Fruit fly (Drosophila melanogaster) whole organism, embryonic: ENCODE data around the gene CG9263.

ENCODE experiments used
- CG10274 ChIP-seq: fragments of 200-800 bp; sonication (Bioruptor generic); optimal IDR thresholded peaks from 3 replicates; lab custom pipeline; 2017; ENCODE audit warnings: missing biosample characterization, mild to moderate bottlenecking, missing genetic modification characterization
- CG10366 ChIP-seq: fragments of 200-800 bp; sonication (Bioruptor generic); IDR thresholded peaks from 2 replicates; pipeline ENCODE4 v1.3.6; 2022; ENCODE audit warnings: missing biosample characterization, missing genetic modification characterization
- CG10431 ChIP-seq: fragments of 200-800 bp; sonication (Bioruptor generic); optimal IDR thresholded peaks from 3 replicates; lab custom pipeline; 2018; ENCODE audit warnings: missing biosample characterization, mild to moderate bottlenecking, missing genetic modification characterization
- CG11085 ChIP-seq: fragments of 200-800 bp; sonication (Bioruptor generic); IDR thresholded peaks from 2 replicates; pipeline ENCODE4 v1.3.6; 2022; ENCODE audit warnings: missing biosample characterization, missing genetic modification characterization
- CG11093 ChIP-seq: fragments of 200-800 bp; sonication (Bioruptor generic); IDR thresholded peaks from 3 replicates; pipeline ENCODE4 v1.3.6; 2022; ENCODE audit warnings: missing biosample characterization, missing genetic modification characterization
- CG13424 ChIP-seq: fragments of 200-800 bp; sonication (Bioruptor generic); optimal IDR thresholded peaks from 2 replicates; lab custom pipeline; 2019; ENCODE audit warnings: missing biosample characterization, mild to moderate bottlenecking, missing genetic modification characterization, moderate library complexity
- CG14860 ChIP-seq: fragments of 200-800 bp; sonication (Bioruptor generic); IDR thresholded peaks from 3 replicates; pipeline ENCODE4 v1.3.6; 2022; ENCODE audit warnings: missing biosample characterization, missing genetic modification characterization; ENCODE audit not compliant: partially characterized antibody
- CG15601 ChIP-seq: fragments of 200-800 bp; sonication (Bioruptor generic); optimal IDR thresholded peaks from 3 replicates; lab custom pipeline; 2019; ENCODE audit warnings: missing biosample characterization, mild to moderate bottlenecking, missing genetic modification characterization, moderate library complexity
- CG16813 ChIP-seq: fragments of 200-800 bp; sonication (Bioruptor generic); IDR thresholded peaks from 3 replicates; pipeline ENCODE4 v1.3.6; 2022; ENCODE audit warnings: missing biosample characterization, missing genetic modification characterization; ENCODE audit not compliant: partially characterized antibody
- CG16815 ChIP-seq: fragments of 200-800 bp; sonication (Bioruptor generic); optimal IDR thresholded peaks from 3 replicates; lab custom pipeline; 2017; ENCODE audit warnings: missing biosample characterization, mild to moderate bottlenecking, missing genetic modification characterization
- CG17385 ChIP-seq: fragments of 200-800 bp; sonication (Bioruptor generic); optimal IDR thresholded peaks from 3 replicates; lab custom pipeline; 2018; ENCODE audit warnings: missing biosample characterization, mild to moderate bottlenecking, missing genetic modification characterization
- CG17829 ChIP-seq: fragments of 200-800 bp; optimal IDR thresholded peaks from 2 replicates; lab custom pipeline; 2019; ENCODE audit warnings: missing biosample characterization, mild to moderate bottlenecking, missing genetic modification characterization, moderate library complexity
- CG18262 ChIP-seq: fragments of 200-800 bp; optimal IDR thresholded peaks from 3 replicates; lab custom pipeline; 2019; ENCODE audit warnings: missing biosample characterization, mild to moderate bottlenecking, missing genetic modification characterization, moderate library complexity
- CG18476 ChIP-seq: fragments of 200-800 bp; sonication (Bioruptor generic); optimal IDR thresholded peaks from 2 replicates; lab custom pipeline; 2016; ENCODE audit warnings: missing biosample characterization, mild to moderate bottlenecking, missing genetic modification characterization
- CG18599 ChIP-seq: fragments of 200-800 bp; sonication (Bioruptor generic); optimal IDR thresholded peaks from 3 replicates; lab custom pipeline; 2017; ENCODE audit warnings: missing biosample characterization, missing genetic modification characterization, mild to moderate bottlenecking, moderate library complexity, missing genetic modification reagents
- CG31224 ChIP-seq: fragments of 200-800 bp; sonication (Bioruptor generic); IDR thresholded peaks from 2 replicates; pipeline ENCODE4 v1.3.6; 2022; ENCODE audit warnings: missing biosample characterization, missing genetic modification characterization
- CG31388 ChIP-seq: fragments of 200-800 bp; sonication (Bioruptor generic); optimal IDR thresholded peaks from 2 replicates; lab custom pipeline; 2016; ENCODE audit warnings: missing biosample characterization, missing genetic modification characterization
- CG3407 ChIP-seq: fragments of 200-800 bp; sonication (Bioruptor generic); optimal IDR thresholded peaks from 2 replicates; lab custom pipeline; 2018; ENCODE audit warnings: missing biosample characterization, mild to moderate bottlenecking, missing genetic modification characterization
- CG4854 ChIP-seq: fragments of 200-800 bp; sonication (Bioruptor generic); optimal IDR thresholded peaks from 2 replicates; lab custom pipeline; 2016; ENCODE audit warnings: missing biosample characterization, missing genetic modification characterization, inconsistent platforms
- CG6272 ChIP-seq: fragments of 200-800 bp; sonication (Bioruptor generic); IDR thresholded peaks from 2 replicates; pipeline ENCODE4 v1.3.6; 2022; ENCODE audit warnings: missing biosample characterization, missing genetic modification characterization
- CG6683 ChIP-seq: fragments of 200-800 bp; sonication (Bioruptor generic); optimal IDR thresholded peaks from 2 replicates; lab custom pipeline; 2017; ENCODE audit warnings: missing biosample characterization, mild to moderate bottlenecking, missing genetic modification characterization, missing genetic modification reagents
- CG7357 ChIP-seq: fragments of 200-800 bp; sonication (Bioruptor generic); IDR thresholded peaks from 3 replicates; pipeline ENCODE4 v1.3.6; 2022; ENCODE audit warnings: missing biosample characterization, missing genetic modification characterization
- CG7786 ChIP-seq: fragments of 200-800 bp; sonication (Bioruptor generic); optimal IDR thresholded peaks from 2 replicates; lab custom pipeline; 2016; ENCODE audit warnings: missing biosample characterization, missing genetic modification characterization
- CG8290 ChIP-seq, 3 experiments: fragments of 200-800 bp; sonication (Bioruptor generic); optimal IDR thresholded peaks; 2 replicates each; lab custom pipeline; 2016 to 2019; ENCODE audit warnings: missing biosample characterization in 3 of 3, missing genetic modification characterization in 3 of 3, mild to moderate bottlenecking in 2 of 3, moderate library complexity in 1 of 3
- CG8924 ChIP-seq: fragments of 200-800 bp; optimal IDR thresholded peaks from 3 replicates; lab custom pipeline; 2019; ENCODE audit warnings: missing biosample characterization, mild to moderate bottlenecking, missing genetic modification characterization, moderate library complexity
- Dad ChIP-seq: fragments of 200-800 bp; sonication (Bioruptor generic); optimal IDR thresholded peaks from 3 replicates; lab custom pipeline; 2016; ENCODE audit warnings: missing biosample characterization, missing genetic modification characterization
- Dip3 ChIP-seq: fragments of 200-800 bp; sonication (Bioruptor generic); optimal IDR thresholded peaks from 3 replicates; lab custom pipeline; 2016; ENCODE audit warnings: missing biosample characterization, missing genetic modification characterization
- Doc3 ChIP-seq: fragments of 200-800 bp; sonication (Bioruptor generic); IDR thresholded peaks from 3 replicates; pipeline ENCODE4 v1.3.6; 2022; ENCODE audit warnings: missing biosample characterization, missing genetic modification characterization; ENCODE audit not compliant: partially characterized antibody
- ERR ChIP-seq: fragments of 200-800 bp; sonication (Bioruptor generic); optimal IDR thresholded peaks from 2 replicates; lab custom pipeline; 2016; ENCODE audit warnings: missing biosample characterization, missing genetic modification characterization
- Gsc ChIP-seq: fragments of 200-800 bp; sonication (Bioruptor generic); IDR thresholded peaks from 2 replicates; pipeline ENCODE4 v1.3.6; 2022; ENCODE audit warnings: missing biosample characterization, missing genetic modification characterization
- Hey ChIP-seq: fragments of 200-800 bp; sonication (Bioruptor generic); optimal IDR thresholded peaks from 3 replicates; lab custom pipeline; 2018; ENCODE audit warnings: missing biosample characterization, mild to moderate bottlenecking, missing genetic modification characterization
- NK7.1 ChIP-seq: fragments of 200-800 bp; sonication (Bioruptor generic); optimal IDR thresholded peaks from 3 replicates; lab custom pipeline; 2016; ENCODE audit warnings: missing biosample characterization, missing genetic modification characterization
- Nf-YB ChIP-seq: fragments of 200-800 bp; sonication (Bioruptor generic); optimal IDR thresholded peaks from 3 replicates; lab custom pipeline; 2019; ENCODE audit warnings: missing biosample characterization, mild to moderate bottlenecking, missing genetic modification characterization, moderate library complexity
- NfI ChIP-seq: fragments of 200-800 bp; sonication (Bioruptor generic); optimal IDR thresholded peaks from 3 replicates; lab custom pipeline; 2018; ENCODE audit warnings: missing biosample characterization, mild to moderate bottlenecking, missing genetic modification characterization, moderate library complexity
- Poxn ChIP-seq: fragments of 200-800 bp; sonication (Bioruptor generic); IDR thresholded peaks from 2 replicates; pipeline ENCODE4 v1.3.6; 2022; ENCODE audit warnings: missing biosample characterization, missing genetic modification characterization
- Scr ChIP-seq: fragments of 200-800 bp; sonication (Bioruptor generic); IDR thresholded peaks from 2 replicates; pipeline ENCODE4 v1.3.6; 2022; ENCODE audit warnings: missing biosample characterization, missing genetic modification characterization; ENCODE audit not compliant: partially characterized antibody
- ara ChIP-seq: fragments of 200-800 bp; sonication (Bioruptor generic); IDR thresholded peaks from 2 replicates; pipeline ENCODE4 v1.3.6; 2022; ENCODE audit warnings: missing biosample characterization, missing genetic modification characterization
- corto ChIP-seq: fragments of 200-800 bp; sonication (Bioruptor generic); optimal IDR thresholded peaks from 2 replicates; lab custom pipeline; 2016; ENCODE audit warnings: missing biosample characterization, mild to moderate bottlenecking, missing genetic modification characterization, moderate library complexity
- cwo ChIP-seq: fragments of 200-800 bp; sonication (Bioruptor generic); optimal IDR thresholded peaks from 3 replicates; lab custom pipeline; 2017; ENCODE audit warnings: missing biosample characterization, missing genetic modification characterization, mild to moderate bottlenecking, moderate library complexity, missing genetic modification reagents
- dati ChIP-seq: fragments of 200-800 bp; sonication (Bioruptor generic); IDR thresholded peaks from 2 replicates; pipeline ENCODE4 v1.3.6; 2022; ENCODE audit warnings: missing biosample characterization, missing genetic modification characterization
- dmrt11E ChIP-seq: fragments of 200-800 bp; sonication (Bioruptor generic); optimal IDR thresholded peaks from 3 replicates; lab custom pipeline; 2018; ENCODE audit warnings: missing biosample characterization, mild to moderate bottlenecking, missing genetic modification characterization, moderate library complexity
- dysf ChIP-seq: fragments of 200-800 bp; sonication (Bioruptor generic); IDR thresholded peaks from 3 replicates; pipeline ENCODE4 v1.3.6; 2022; ENCODE audit warnings: missing biosample characterization, missing genetic modification characterization
- fd102C ChIP-seq: fragments of 200-800 bp; sonication (Bioruptor generic); optimal IDR thresholded peaks from 2 replicates; lab custom pipeline; 2018; ENCODE audit warnings: missing biosample characterization, mild to moderate bottlenecking, missing genetic modification characterization, moderate library complexity
- gcm2 ChIP-seq: fragments of 200-800 bp; sonication (Bioruptor generic); optimal IDR thresholded peaks from 2 replicates; lab custom pipeline; 2016; ENCODE audit warnings: missing biosample characterization, missing genetic modification characterization
- grn ChIP-seq: fragments of 200-800 bp; sonication (Bioruptor generic); optimal IDR thresholded peaks from 3 replicates; lab custom pipeline; 2017; ENCODE audit warnings: missing biosample characterization, missing genetic modification characterization
- luna ChIP-seq: fragments of 200-800 bp; sonication (Bioruptor generic); optimal IDR thresholded peaks from 2 replicates; lab custom pipeline; 2016; ENCODE audit warnings: missing biosample characterization, missing genetic modification characterization
- phol ChIP-seq: fragments of 200-800 bp; sonication (Bioruptor generic); optimal IDR thresholded peaks from 3 replicates; lab custom pipeline; 2018; ENCODE audit warnings: missing biosample characterization, mild to moderate bottlenecking, missing genetic modification characterization, moderate library complexity
- trh ChIP-seq: fragments of 200-800 bp; sonication (Bioruptor generic); optimal IDR thresholded peaks from 2 replicates; lab custom pipeline; 2016; ENCODE audit warnings: missing biosample characterization, missing genetic modification characterization
- usp ChIP-seq: fragments of >200 bp; optimal IDR thresholded peaks from 2 replicates; lab custom pipeline; 2017; ENCODE audit warnings: missing biosample characterization, missing genetic modification characterization

Gene CG9263

dm6 chr2L:13514262-13514937 is 28.0 kb downstream of the CG9263 start (continued):
- TF ChIP-seq CG16813 (GFP tag; lab: Robert Waterston, UW), result no peak
- TF ChIP-seq CG3407 (GFP tag; lab: Kevin White, UChicago), result no peak
- TF ChIP-seq CG7357 (GFP tag; lab: Robert Waterston, UW), result peak; percentile 50; the same call in 1 of the 3 replicates
- TF ChIP-seq CG13424 (tag; lab: Kevin White, UChicago), result peak; percentile 71
- TF ChIP-seq CG10274 (GFP tag; lab: Kevin White, UChicago), result peak; percentile 34
- TF ChIP-seq phol (tag; lab: Kevin White, UChicago), result peak; percentile 30
- TF ChIP-seq CG18599 (GFP tag; lab: Kevin White, UChicago), result peak; percentile 59
- no peak for TF ChIP-seq CG8290 (GFP tag; optimal IDR thresholded peaks at IDR 0.05; lab: Kevin White, UChicago)
- TF ChIP-seq CG8290 (tag; optimal IDR thresholded peaks at IDR 0.05; lab: Kevin White, UChicago), result peak in 1 of 2 experiments; percentile 61
- no peak for TF ChIP-seq Gsc (GFP tag; lab: Robert Waterston, UW)
- peak; percentile 92 for TF ChIP-seq cwo (GFP tag; lab: Kevin White, UChicago)
- TF ChIP-seq CG31388, result no peak
- TF ChIP-seq trh, result no peak
- TF ChIP-seq NK7.1 (GFP tag; lab: Kevin White, UChicago), result no peak
- peak; percentile 60 for TF ChIP-seq CG10366
- TF ChIP-seq CG11085 (GFP tag; lab: Robert Waterston, UW), result peak; percentile 60
- TF ChIP-seq luna (GFP tag; lab: Kevin White, UChicago), result no peak
- no peak for TF ChIP-seq CG18262
- 0 out of 3 replicates have a peak, but pooled peaks have one; percentile 27 for TF ChIP-seq Doc3 (GFP tag; lab: Robert Waterston, UW)
- no peak for TF ChIP-seq CG10431 (GFP tag; lab: Kevin White, UChicago)
- no peak for TF ChIP-seq CG18476
- peak; percentile 59 for TF ChIP-seq NfI
- TF ChIP-seq Nf-YB (GFP tag; lab: Kevin White, UChicago), result no peak
- TF ChIP-seq Dip3 (GFP tag; lab: Kevin White, UChicago), result peak; percentile 23
- no peak for TF ChIP-seq grn (GFP tag; lab: Kevin White, UChicago)
- 0 out of 3 replicates have a peak, but pooled peaks have one; percentile 6 for TF ChIP-seq CG11093
- TF ChIP-seq Scr (GFP tag; lab: Robert Waterston, UW), result 0 out of 2 replicates have a peak, but pooled peaks have one; percentile 11
- TF ChIP-seq CG8924, result peak; percentile 69
- TF ChIP-seq CG15601 (tag; lab: Kevin White, UChicago), result peak; percentile 50
- no peak for TF ChIP-seq CG14860 (GFP tag; lab: Robert Waterston, UW)
- TF ChIP-seq dmrt11E (tag; lab: Kevin White, UChicago), result no peak
- no peak for TF ChIP-seq dati (GFP tag; lab: Robert Waterston, UW)
- peak; percentile 46 for TF ChIP-seq CG6683 (GFP tag; lab: Kevin White, UChicago)
- TF ChIP-seq CG4854 (GFP tag; lab: Kevin White, UChicago), result no peak
- TF ChIP-seq gcm2, result no peak
- TF ChIP-seq ERR (GFP tag; lab: Kevin White, UChicago), result no peak
- peak; percentile 22 for TF ChIP-seq CG17829 (tag; lab: Kevin White, UChicago)
- peak; percentile 48 for TF ChIP-seq corto (GFP tag; lab: Kevin White, UChicago)
- no peak for TF ChIP-seq Dad (GFP tag; lab: Kevin White, UChicago)
- no peak for TF ChIP-seq fd102C (GFP tag; lab: Kevin White, UChicago)
- TF ChIP-seq Hey (tag; lab: Kevin White, UChicago), result no peak
- peak; percentile 52 for TF ChIP-seq CG6272
- TF ChIP-seq CG16815 (GFP tag; lab: Kevin White, UChicago), result peak; percentile 76
- TF ChIP-seq Poxn (GFP tag; lab: Robert Waterston, UW), result peak; percentile 57
- peak; percentile 64 for TF ChIP-seq dysf (GFP tag; lab: Robert Waterston, UW)
- peak; percentile 65 for TF ChIP-seq CG31224 (GFP tag; lab: Robert Waterston, UW)
- TF ChIP-seq usp, result no peak
- no peak for TF ChIP-seq CG7786 (GFP tag; lab: Kevin White, UChicago)
- 0 out of 2 replicates have a peak, but pooled peaks have one; percentile 50 for TF ChIP-seq ara (GFP tag; lab: Robert Waterston, UW)
- peak; percentile 58 for TF ChIP-seq CG17385
